Worm (Caenorhabditis elegans) whole organism, L4 larva: ENCODE results near the gene H35N09.1.
A peak's percentile ranks its signal among the peaks of the same experiment; 100 is the strongest.

Source experiments
- D1046.2 ChIP-seq: fragments of 200-800 bp; sonication (Bioruptor generic); IDR thresholded peaks from 2 replicates; pipeline ENCODE4 v1.3.6; 2022; ENCODE audit warnings: missing genetic modification characterization, missing compliant biosample characterization
- F44E2.7 ChIP-seq: fragments of 200-800 bp; sonication (Bioruptor generic); IDR thresholded peaks from 2 replicates; pipeline ENCODE4 v2.1.2; 2022; ENCODE audit warnings: missing genetic modification characterization, missing compliant biosample characterization
- F49E8.2 ChIP-seq: sonication (generic microtip); optimal IDR thresholded peaks from 2 replicates; lab custom pipeline; 2016; ENCODE audit warnings: missing compliant biosample characterization, mild to moderate bottlenecking, missing genetic modification characterization, borderline replicate concordance
- R02D3.7 ChIP-seq: fragments of 150-350 bp; sonication (generic microtip); optimal IDR thresholded peaks from 3 replicates; lab custom pipeline; 2014; ENCODE audit warnings: missing biosample characterization, missing genetic modification characterization
- T26A8.4 ChIP-seq: fragments of 200-800 bp; sonication (Bioruptor generic); IDR thresholded peaks from 2 replicates; pipeline ENCODE4 v1.3.6; 2022; ENCODE audit warnings: missing genetic modification characterization, missing compliant biosample characterization
- Y48G9A.11 ChIP-seq: fragments of 200-800 bp; sonication (Bioruptor generic); IDR thresholded peaks from 2 replicates; pipeline ENCODE4 v1.3.6; 2022; ENCODE audit warnings: missing genetic modification reagents, missing genetic modification characterization, missing compliant biosample characterization
- Y5F2A.4 ChIP-seq: fragments of 200-800 bp; sonication (Bioruptor generic); optimal IDR thresholded peaks from 2 replicates; lab custom pipeline; 2018; ENCODE audit warnings: mild to moderate bottlenecking, missing genetic modification characterization, missing compliant biosample characterization
- aha-1 ChIP-seq: fragments of 150-350 bp; peaks from one replicate; lab custom pipeline; 2014; ENCODE audit warnings: missing biosample characterization, missing genetic modification characterization
- ama-1 ChIP-seq: fragments of 150-350 bp; optimal IDR thresholded peaks from 2 replicates; lab custom pipeline; 2014; ENCODE audit warnings: inconsistent platforms, mixed read lengths
- ceh-20 ChIP-seq: fragments of 200-800 bp; sonication (Bioruptor generic); IDR thresholded peaks from 2 replicates; pipeline ENCODE4 v1.3.6; 2022; ENCODE audit warnings: missing genetic modification reagents, missing genetic modification characterization, missing compliant biosample characterization
- ces-1 ChIP-seq: fragments of 150-350 bp; sonication (generic microtip); optimal IDR thresholded peaks from 4 replicates; lab custom pipeline; 2014; ENCODE audit warnings: missing biosample characterization, missing genetic modification reagents, missing genetic modification characterization
- cey-2 ChIP-seq: sonication (generic microtip); optimal IDR thresholded peaks from 3 replicates; lab custom pipeline; 2017; ENCODE audit warnings: missing genetic modification characterization, mild to moderate bottlenecking, missing compliant biosample characterization, antibody characterized with exemption, borderline replicate concordance; ENCODE audit not compliant: insufficient read depth
- daf-12 ChIP-seq: fragments of 150-350 bp; optimal IDR thresholded peaks from 2 replicates; lab custom pipeline; 2014; ENCODE audit warnings: missing biosample characterization, missing genetic modification reagents, missing genetic modification characterization
- daf-16 ChIP-seq, 3 experiments: sonication (generic microtip); optimal IDR thresholded peaks; 2 replicates each; lab custom pipeline; 2016 to 2017; ENCODE audit warnings: missing genetic modification characterization in 3 of 3, missing genetic modification reagents in 3 of 3, mild to moderate bottlenecking in 2 of 3, missing compliant biosample characterization in 2 of 3, missing biosample characterization in 1 of 3, moderate library complexity in 1 of 3
- daf-8 ChIP-seq: fragments of 200-800 bp; sonication (Bioruptor generic); IDR thresholded peaks from 2 replicates; pipeline ENCODE4 v1.3.6; 2022; ENCODE audit warnings: missing genetic modification characterization, missing compliant biosample characterization
- dmd-6 ChIP-seq: fragments of 200-800 bp; sonication (Bioruptor generic); IDR thresholded peaks from 2 replicates; pipeline ENCODE4 v1.3.6; 2022; ENCODE audit warnings: missing genetic modification reagents, missing genetic modification characterization, missing compliant biosample characterization
- dmd-8 ChIP-seq: fragments of 200-800 bp; sonication (Bioruptor generic); IDR thresholded peaks from 2 replicates; pipeline ENCODE4 v1.3.6; 2022; ENCODE audit warnings: missing genetic modification characterization, missing compliant biosample characterization
- duxl-1 ChIP-seq: sonication (generic microtip); optimal IDR thresholded peaks from 2 replicates; lab custom pipeline; 2016; ENCODE audit warnings: mild to moderate bottlenecking, missing genetic modification characterization, moderate library complexity, missing compliant biosample characterization; ENCODE audit not compliant: poor library complexity
- egl-27 ChIP-seq: sonication (generic microtip); optimal IDR thresholded peaks from 3 replicates; lab custom pipeline; 2017; ENCODE audit warnings: missing biosample characterization, missing genetic modification reagents, missing genetic modification characterization
- egl-43 ChIP-seq: fragments of 200-800 bp; sonication (Bioruptor generic); IDR thresholded peaks from 2 replicates; pipeline ENCODE4 v1.3.6; 2022; ENCODE audit warnings: missing genetic modification reagents, missing genetic modification characterization, missing compliant biosample characterization
- fos-1 ChIP-seq: fragments of 150-350 bp; optimal IDR thresholded peaks from 2 replicates; lab custom pipeline; 2014; ENCODE audit warnings: missing biosample characterization, missing genetic modification characterization
- gei-8 ChIP-seq: fragments of 200-800 bp; sonication (Bioruptor generic); optimal IDR thresholded peaks from 2 replicates; lab custom pipeline; 2018; ENCODE audit warnings: mild to moderate bottlenecking, missing genetic modification characterization, missing compliant biosample characterization
- hlh-11 ChIP-seq: fragments of 200-800 bp; sonication (Bioruptor generic); optimal IDR thresholded peaks from 2 replicates; lab custom pipeline; 2018; ENCODE audit warnings: mild to moderate bottlenecking, missing genetic modification characterization, missing compliant biosample characterization
- hlh-30 ChIP-seq: sonication (generic microtip); optimal IDR thresholded peaks from 2 replicates; lab custom pipeline; 2017; ENCODE audit warnings: antibody characterized with exemption, mild to moderate bottlenecking, missing genetic modification characterization, missing compliant biosample characterization; ENCODE audit not compliant: insufficient read depth
- lim-7 ChIP-seq: fragments of 200-800 bp; sonication (Bioruptor generic); IDR thresholded peaks from 2 replicates; pipeline ENCODE4 v1.3.6; 2022; ENCODE audit warnings: missing genetic modification characterization, missing compliant biosample characterization
- lin-1 ChIP-seq: fragments of 200-800 bp; sonication (Bioruptor generic); IDR thresholded peaks from 2 replicates; pipeline ENCODE4 v1.3.6; 2022; ENCODE audit warnings: missing genetic modification reagents, missing genetic modification characterization, missing compliant biosample characterization
- lin-38 ChIP-seq: fragments of 200-800 bp; sonication (Bioruptor generic); IDR thresholded peaks from 2 replicates; pipeline ENCODE4 v1.3.6; 2022; ENCODE audit warnings: missing genetic modification reagents, missing genetic modification characterization, missing compliant biosample characterization
- lir-3 ChIP-seq: sonication (generic microtip); optimal IDR thresholded peaks from 2 replicates; lab custom pipeline; 2016; ENCODE audit warnings: mild to moderate bottlenecking, missing genetic modification characterization, missing compliant biosample characterization
- madf-5 ChIP-seq, 2 experiments: fragments of 200-800 bp; sonication (Bioruptor generic); IDR thresholded peaks; 2 replicates each; pipeline ENCODE4 v1.3.6; 2022; ENCODE audit warnings: missing compliant biosample characterization in 2 of 2, missing genetic modification characterization in 2 of 2
- mes-2 ChIP-seq: sonication (generic microtip); optimal IDR thresholded peaks from 2 replicates; lab custom pipeline; 2016; ENCODE audit warnings: missing genotype, mild to moderate bottlenecking, missing genetic modification characterization, missing compliant biosample characterization; ENCODE audit not compliant: poor library complexity, severe bottlenecking
- mxl-2 ChIP-seq: fragments of 200-800 bp; sonication (Bioruptor generic); conservative IDR thresholded peaks from 2 replicates; pipeline ENCODE4 v1.3.6; 2022; ENCODE audit warnings: missing genetic modification reagents, missing genetic modification characterization, missing compliant biosample characterization
- mxl-3 ChIP-seq: fragments of 200-800 bp; sonication (Bioruptor generic); optimal IDR thresholded peaks from 2 replicates; lab custom pipeline; 2018; ENCODE audit warnings: mild to moderate bottlenecking, missing genetic modification characterization, missing compliant biosample characterization
- nhr-102 ChIP-seq: sonication (generic microtip); optimal IDR thresholded peaks from 2 replicates; lab custom pipeline; 2016; ENCODE audit warnings: mild to moderate bottlenecking, missing genetic modification characterization, moderate library complexity, missing compliant biosample characterization
- nhr-237 ChIP-seq: sonication (generic microtip); optimal IDR thresholded peaks from 2 replicates; lab custom pipeline; 2017; ENCODE audit warnings: missing biosample characterization, missing genetic modification characterization
- nhr-41 ChIP-seq: fragments of 200-800 bp; sonication (Bioruptor generic); IDR thresholded peaks from 2 replicates; pipeline ENCODE4 v1.3.6; 2022; ENCODE audit warnings: missing genetic modification reagents, missing genetic modification characterization, missing compliant biosample characterization
- nhr-42 ChIP-seq: fragments of 200-800 bp; sonication (Bioruptor generic); IDR thresholded peaks from 2 replicates; pipeline ENCODE4 v1.3.6; 2022; ENCODE audit warnings: missing genetic modification characterization, missing compliant biosample characterization
- php-3 ChIP-seq: fragments of 200-800 bp; sonication (Bioruptor generic); IDR thresholded peaks from 2 replicates; pipeline ENCODE4 v1.3.6; 2022; ENCODE audit warnings: missing genetic modification reagents, missing genetic modification characterization, missing compliant biosample characterization
- pqm-1 ChIP-seq: sonication (generic microtip); optimal IDR thresholded peaks from 2 replicates; lab custom pipeline; 2017; ENCODE audit warnings: missing biosample characterization, missing genetic modification characterization
- saeg-2 ChIP-seq: fragments of 200-800 bp; sonication (Bioruptor generic); IDR thresholded peaks from 2 replicates; pipeline ENCODE4 v1.3.6; 2022; ENCODE audit warnings: missing genetic modification reagents, missing genetic modification characterization, missing compliant biosample characterization
- sdz-12 ChIP-seq: fragments of 200-800 bp; sonication (Bioruptor generic); optimal IDR thresholded peaks from 2 replicates; lab custom pipeline; 2018; ENCODE audit warnings: mild to moderate bottlenecking, missing genetic modification characterization, missing compliant biosample characterization
- skn-1 ChIP-seq: fragments of 150-350 bp; optimal IDR thresholded peaks from 2 replicates; lab custom pipeline; 2014; ENCODE audit warnings: missing biosample characterization, missing genetic modification characterization
- spr-1 ChIP-seq: sonication (generic microtip); optimal IDR thresholded peaks from 2 replicates; lab custom pipeline; 2016; ENCODE audit warnings: mild to moderate bottlenecking, missing genetic modification characterization, missing compliant biosample characterization
- spr-3 ChIP-seq: fragments of 200-800 bp; sonication (Bioruptor generic); optimal IDR thresholded peaks from 2 replicates; lab custom pipeline; 2018; ENCODE audit warnings: mild to moderate bottlenecking, missing genetic modification characterization, missing compliant biosample characterization
- tra-1 ChIP-seq: fragments of 200-800 bp; sonication (Bioruptor generic); IDR thresholded peaks from 2 replicates; pipeline ENCODE4 v1.3.6; 2022; ENCODE audit warnings: missing genetic modification reagents, missing genetic modification characterization, missing compliant biosample characterization
- unc-39 ChIP-seq: sonication (generic microtip); optimal IDR thresholded peaks from 2 replicates; lab custom pipeline; 2017; ENCODE audit warnings: missing biosample characterization, missing genetic modification characterization
- vab-7 ChIP-seq: fragments of 200-800 bp; sonication (Bioruptor generic); IDR thresholded peaks from 2 replicates; pipeline ENCODE4 v1.3.6; 2022; ENCODE audit warnings: missing genetic modification reagents, missing genetic modification characterization, missing compliant biosample characterization
- zfp-2 ChIP-seq: sonication (generic microtip); optimal IDR thresholded peaks from 2 replicates; lab custom pipeline; 2016; ENCODE audit warnings: mild to moderate bottlenecking, missing genetic modification characterization, missing compliant biosample characterization
- zip-11 ChIP-seq: fragments of 200-800 bp; sonication (Bioruptor generic); IDR thresholded peaks from 2 replicates; pipeline ENCODE4 v1.3.6; 2022; ENCODE audit warnings: missing genetic modification characterization, missing compliant biosample characterization
- zip-2 ChIP-seq: fragments of 150-350 bp; optimal IDR thresholded peaks from 2 replicates; lab custom pipeline; 2014; ENCODE audit warnings: missing biosample characterization, missing genetic modification characterization
- ztf-11 ChIP-seq: fragments of 150-350 bp; optimal IDR thresholded peaks from 2 replicates; lab custom pipeline; 2014; ENCODE audit warnings: missing biosample characterization, missing genetic modification characterization

H35N09.1 gene

ce11 chrX:8638679-8639184, 33.6 kb downstream of the H35N09.1 start:
- peak; percentile 80 for TF ChIP-seq lir-3
- TF ChIP-seq nhr-237 (tag; lab: Kevin White, UChicago): no peak
- TF ChIP-seq fos-1 (tag; lab: Kevin White, UChicago): no peak
- TF ChIP-seq zfp-2 (tag; lab: Kevin White, UChicago): no peak
- TF ChIP-seq dmd-6 (GFP tag; lab: Robert Waterston, UW): peak; percentile 13; the same call in 1 of the 2 replicates
- no peak for TF ChIP-seq hlh-11 (tag; lab: Kevin White, UChicago)
- 0 out of 2 replicates have a peak, but pooled peaks have one; percentile 11 for TF ChIP-seq nhr-41 (GFP tag; lab: Robert Waterston, UW)
- TF ChIP-seq egl-43 (GFP tag; lab: Robert Waterston, UW): no peak; the same call in none of the 2 replicates
- peak; percentile 56 for TF ChIP-seq mes-2 (tag; lab: Kevin White, UChicago)
- no peak for TF ChIP-seq daf-12 (tag; lab: Kevin White, UChicago)
- no peak for TF ChIP-seq R02D3.7
- TF ChIP-seq tra-1 (GFP tag; lab: Robert Waterston, UW): no peak
- TF ChIP-seq mxl-2 (GFP tag; lab: Robert Waterston, UW): no peak
- no peak for TF ChIP-seq Y5F2A.4
- TF ChIP-seq ama-1 (lab: Kevin White, UChicago): no peak
- peak; percentile 10 to 75; a peak in 2 of 4 replicates for TF ChIP-seq madf-5 (GFP tag; IDR thresholded peaks at IDR 0.05; lab: Robert Waterston, UW)
- TF ChIP-seq T26A8.4: no peak
- TF ChIP-seq hlh-30: peak; percentile 24
- no peak; the same call in 1 of the 2 replicates for TF ChIP-seq dmd-8 (GFP tag; lab: Robert Waterston, UW)
- no peak for TF ChIP-seq sdz-12 (GFP tag; lab: Kevin White, UChicago)
- TF ChIP-seq spr-3: peak; percentile 57
- no peak for TF ChIP-seq ztf-11 (tag; lab: Kevin White, UChicago)
- TF ChIP-seq cey-2 (tag; lab: Kevin White, UChicago): no peak
- no peak for TF ChIP-seq skn-1
- TF ChIP-seq unc-39: no peak
- peak; percentile 79 for TF ChIP-seq aha-1 (tag; lab: Kevin White, UChicago)
- TF ChIP-seq F44E2.7 (GFP tag; lab: Robert Waterston, UW): peak; percentile 88
- TF ChIP-seq daf-16 (GFP tag; optimal IDR thresholded peaks at IDR 0.05; lab: Kevin White, UChicago): peak in 1 of 2 experiments; percentile 84
- peak; percentile 13 for TF ChIP-seq daf-16 (tag; optimal IDR thresholded peaks at IDR 0.05; lab: Kevin White, UChicago)
- TF ChIP-seq ceh-20 (GFP tag; lab: Robert Waterston, UW): no peak
- peak; percentile 53 for TF ChIP-seq spr-1 (tag; lab: Kevin White, UChicago)
- TF ChIP-seq F49E8.2 (tag; lab: Kevin White, UChicago): peak; percentile 58
- TF ChIP-seq D1046.2 (GFP tag; lab: Robert Waterston, UW): no peak
- peak; percentile 55; the same call in 1 of the 2 replicates for TF ChIP-seq Y48G9A.11 (GFP tag; lab: Robert Waterston, UW)
- TF ChIP-seq zip-11 (GFP tag; lab: Robert Waterston, UW): no peak; the same call in 1 of the 2 replicates
- no peak for TF ChIP-seq gei-8 (GFP tag; lab: Kevin White, UChicago)
- no peak for TF ChIP-seq egl-27 (tag; lab: Kevin White, UChicago)
- TF ChIP-seq vab-7: 0 out of 2 replicates have a peak, but pooled peaks have one; percentile 7
- no peak for TF ChIP-seq mxl-3 (GFP tag; lab: Kevin White, UChicago)
- peak; percentile 45 for TF ChIP-seq zip-2 (tag; lab: Kevin White, UChicago)
- TF ChIP-seq php-3 (GFP tag; lab: Robert Waterston, UW): peak; percentile 48; the same call in 1 of the 2 replicates
- TF ChIP-seq lim-7: peak; percentile 62
- TF ChIP-seq daf-8 (GFP tag; lab: Robert Waterston, UW): no peak
- no peak; the same call in 1 of the 2 replicates for TF ChIP-seq lin-38 (GFP tag; lab: Robert Waterston, UW)
- peak; percentile 55 for TF ChIP-seq nhr-102
- no peak for TF ChIP-seq saeg-2 (GFP tag; lab: Robert Waterston, UW)
- TF ChIP-seq pqm-1: no peak
- no peak for TF ChIP-seq lin-1 (GFP tag; lab: Robert Waterston, UW)
- no peak for TF ChIP-seq duxl-1 (tag; lab: Kevin White, UChicago)
- no peak for TF ChIP-seq ces-1
- TF ChIP-seq nhr-42 (GFP tag; lab: Robert Waterston, UW): peak; percentile 38; the same call in 1 of the 2 replicates
